Fruit fly (Drosophila melanogaster) whole organism, adult: ENCODE measurements around the gene hiro.
A peak's percentile ranks its signal among the peaks of the same experiment; 100 is the strongest.

Experiments
- CG1620 ChIP-seq: fragments of 200-800 bp; sonication (Bioruptor generic); optimal IDR thresholded peaks from 2 replicates; lab custom pipeline; 2016; ENCODE audit warnings: missing biosample characterization, missing genetic modification characterization
- CG7045 ChIP-seq: fragments of 200-800 bp; sonication (Bioruptor generic); optimal IDR thresholded peaks from 2 replicates; lab custom pipeline; 2017; ENCODE audit warnings: missing biosample characterization, mild to moderate bottlenecking, missing genetic modification characterization
- Crg-1 ChIP-seq: fragments of 200-800 bp; sonication (Bioruptor generic); optimal IDR thresholded peaks from 2 replicates; lab custom pipeline; 2016; ENCODE audit warnings: missing biosample characterization, missing genetic modification characterization
- Hr96 ChIP-seq: fragments of 200-800 bp; sonication (Bioruptor generic); optimal IDR thresholded peaks from 2 replicates; lab custom pipeline; 2016; ENCODE audit warnings: missing biosample characterization, missing genetic modification characterization
- Mnt ChIP-seq: fragments of 200-800 bp; sonication (Bioruptor generic); optimal IDR thresholded peaks from 2 replicates; lab custom pipeline; 2016; ENCODE audit warnings: missing biosample characterization, mild to moderate bottlenecking, missing genetic modification characterization
- cic ChIP-seq: fragments of 200-800 bp; sonication (Bioruptor generic); optimal IDR thresholded peaks from 2 replicates; lab custom pipeline; 2017; ENCODE audit warnings: missing biosample characterization, mild to moderate bottlenecking, missing genetic modification characterization, moderate library complexity
- ovo ChIP-seq: fragments of 200-800 bp; sonication (Bioruptor generic); optimal IDR thresholded peaks from 2 replicates; lab custom pipeline; 2016; ENCODE audit warnings: missing biosample characterization, missing genetic modification characterization
- pad ChIP-seq: fragments of 200-800 bp; sonication (Bioruptor generic); optimal IDR thresholded peaks from 3 replicates; lab custom pipeline; 2017; ENCODE audit warnings: missing biosample characterization, missing genetic modification characterization, mild to moderate bottlenecking, moderate library complexity, missing genetic modification reagents
- toe ChIP-seq: fragments of 200-800 bp; sonication (Bioruptor generic); optimal IDR thresholded peaks from 2 replicates; lab custom pipeline; 2016; ENCODE audit warnings: missing biosample characterization, missing genetic modification characterization

dm6 chr3L:640324-640974, 47.3 kb downstream of the hiro start:
- TF ChIP-seq Hr96 (GFP tag; lab: Kevin White, UChicago) (peak; percentile 56), Mnt (GFP tag; lab: Kevin White, UChicago) (peak; percentile 32), pad (GFP tag; lab: Kevin White, UChicago) (peak; percentile 81), cic (GFP tag; lab: Kevin White, UChicago) (no peak), CG1620 (GFP tag; lab: Kevin White, UChicago) (peak; percentile 67), toe (GFP tag; lab: Kevin White, UChicago) (no peak), Crg-1 (GFP tag; lab: Kevin White, UChicago) (peak; percentile 22), ovo (GFP tag; lab: Kevin White, UChicago) (peak; percentile 81), CG7045 (GFP tag; lab: Kevin White, UChicago) (no peak)
